Fruit fly (Drosophila melanogaster): ENCODE measurements around the gene Sema1a.

Gene Sema1a

dm6 chr2L:8553789-8554626 lies 12.1 kb downstream of the Sema1a start:
- TF ChIP-seq oc (tag; optimal IDR thresholded peaks at IDR 0.05): peak; percentile 81
- no peak for TF ChIP-seq CG8089 (GFP tag; optimal IDR thresholded peaks at IDR 0.05)
- peak; percentile 32 for TF ChIP-seq NC2α (GFP tag; optimal IDR thresholded peaks at IDR 0.05)
- TF ChIP-seq crol (GFP tag; IDR thresholded peaks at IDR 0.05): peak; percentile 88
- peak; percentile 62 for TF ChIP-seq sqz (GFP tag; optimal IDR thresholded peaks at IDR 0.05)
- peak; percentile 27 for TF ChIP-seq CG15269 (tag; optimal IDR thresholded peaks at IDR 0.05)
- TF ChIP-seq zen (tag; optimal IDR thresholded peaks at IDR 0.05): no peak
- TF ChIP-seq fd96Cb (tag; optimal IDR thresholded peaks at IDR 0.05): peak; percentile 34
- no peak for TF ChIP-seq bcd (GFP tag; optimal IDR thresholded peaks at IDR 0.05)
- TF ChIP-seq CG14441 (GFP tag; IDR thresholded peaks at IDR 0.05): no peak
- TF ChIP-seq pnt (GFP tag; optimal IDR thresholded peaks at IDR 0.05): peak; percentile 7
- TF ChIP-seq CoRest (tag; optimal IDR thresholded peaks at IDR 0.05): peak; percentile 60
- peak; percentile 35 for TF ChIP-seq CG3163 (GFP tag; optimal IDR thresholded peaks at IDR 0.05)
- peak; percentile 39 for TF ChIP-seq CG15601 (tag; optimal IDR thresholded peaks at IDR 0.05)
- peak; percentile 79 for TF ChIP-seq sd (tag; optimal IDR thresholded peaks at IDR 0.05)
- peak; percentile 85 for TF ChIP-seq Med (GFP tag)
- TF ChIP-seq CG17186 (GFP tag; optimal IDR thresholded peaks at IDR 0.05): no peak
- TF ChIP-seq Myb (GFP tag; optimal IDR thresholded peaks at IDR 0.05): peak; percentile 32
- TF ChIP-seq Dad (GFP tag; optimal IDR thresholded peaks at IDR 0.05): no peak
- TF ChIP-seq bowl (GFP tag; IDR thresholded peaks at IDR 0.05): no peak
- peak; percentile 61 for TF ChIP-seq phol (tag; optimal IDR thresholded peaks at IDR 0.05)
- TF ChIP-seq Trl (optimal IDR thresholded peaks at IDR 0.05): no peak
- peak; percentile 7 for TF ChIP-seq Trl (GFP tag; optimal IDR thresholded peaks at IDR 0.05)
- TF ChIP-seq ind (GFP tag; optimal IDR thresholded peaks at IDR 0.05): peak; percentile 15
- no peak for TF ChIP-seq CG4328 (GFP tag; optimal IDR thresholded peaks at IDR 0.05)
- no peak for TF ChIP-seq CG3281 (GFP tag; optimal IDR thresholded peaks at IDR 0.05)
- no peak for TF ChIP-seq danr (GFP tag; IDR thresholded peaks at IDR 0.05)
- peak; percentile 11 for TF ChIP-seq Lhr (GFP tag; optimal IDR thresholded peaks at IDR 0.05)
- no peak; the same call in 1 of the 2 replicates for TF ChIP-seq klu (GFP tag; IDR thresholded peaks at IDR 0.05)
- peak in 1 of 2 experiments; percentile 10 for TF ChIP-seq Eip74EF (GFP tag; optimal IDR thresholded peaks at IDR 0.05)
- peak; percentile 66 for TF ChIP-seq CG18262 (tag; optimal IDR thresholded peaks at IDR 0.05)
- peak; percentile 22 for TF ChIP-seq Six4 (GFP tag; optimal IDR thresholded peaks at IDR 0.05)
- TF ChIP-seq CG7556 (GFP tag; optimal IDR thresholded peaks at IDR 0.05): peak; percentile 61
- TF ChIP-seq Sox100B (GFP tag; optimal IDR thresholded peaks at IDR 0.05): peak; percentile 30
- TF ChIP-seq Elba2 (GFP tag; optimal IDR thresholded peaks at IDR 0.05): no peak
- TF ChIP-seq MTF-1 (GFP tag; optimal IDR thresholded peaks at IDR 0.05; ENCODE audit: borderline replicate concordance): no peak
- peak; percentile 3 for TF ChIP-seq CG18476 (GFP tag; optimal IDR thresholded peaks at IDR 0.05)
- peak; percentile 11 for TF ChIP-seq sug (tag; optimal IDR thresholded peaks at IDR 0.05)
- no peak for TF ChIP-seq kah (GFP tag; optimal IDR thresholded peaks at IDR 0.05)
- peak in 1 of 2 experiments; percentile 87 for TF ChIP-seq eve (GFP tag; optimal IDR thresholded peaks at IDR 0.05)
- 0 out of 2 replicates have a peak, but pooled peaks have one; percentile 34 for TF ChIP-seq HLH3B (GFP tag; IDR thresholded peaks at IDR 0.05)
- TF ChIP-seq ttk (GFP tag; IDR thresholded peaks at IDR 0.05): 0 out of 2 replicates have a peak, but pooled peaks have one; percentile 37
- TF ChIP-seq p53 (GFP tag; optimal IDR thresholded peaks at IDR 0.05): no peak
- TF ChIP-seq CG2116 (GFP tag; optimal IDR thresholded peaks at IDR 0.05): peak; percentile 8
- TF ChIP-seq CG32532 (GFP tag; IDR thresholded peaks at IDR 0.05): 0 out of 2 replicates have a peak, but pooled peaks have one; percentile 4
- TF ChIP-seq H2.0 (GFP tag; IDR thresholded peaks at IDR 0.05): no peak
- TF ChIP-seq Ada2b (GFP tag; IDR thresholded peaks at IDR 0.05): no peak
- TF ChIP-seq CG15696 (tag; optimal IDR thresholded peaks at IDR 0.05): peak; percentile 8
- TF ChIP-seq jumu (GFP tag; optimal IDR thresholded peaks at IDR 0.05): peak; percentile 13

Measured in whole organism, embryonic.